Worm (Caenorhabditis elegans) whole organism, L4 larva: Measurements from ENCODE around the gene kin-9.

ENCODE experiments used
- F44E2.7 ChIP-seq: fragments of 200-800 bp; sonication (Bioruptor generic); IDR thresholded peaks from 2 replicates; pipeline ENCODE4 v2.1.2; 2022; ENCODE audit warnings: missing genetic modification characterization, missing compliant biosample characterization
- T26A8.4 ChIP-seq: fragments of 200-800 bp; sonication (Bioruptor generic); IDR thresholded peaks from 2 replicates; pipeline ENCODE4 v1.3.6; 2022; ENCODE audit warnings: missing genetic modification characterization, missing compliant biosample characterization
- Y48G9A.11 ChIP-seq: fragments of 200-800 bp; sonication (Bioruptor generic); IDR thresholded peaks from 2 replicates; pipeline ENCODE4 v1.3.6; 2022; ENCODE audit warnings: missing genetic modification reagents, missing genetic modification characterization, missing compliant biosample characterization
- Y75B8A.6 ChIP-seq: fragments of 200-800 bp; sonication (Bioruptor generic); IDR thresholded peaks from 2 replicates; pipeline ENCODE4 v1.3.6; 2022; ENCODE audit warnings: missing genetic modification reagents, missing genetic modification characterization, missing compliant biosample characterization
- ZK546.5 ChIP-seq, 2 experiments: sonication (generic microtip); optimal IDR thresholded peaks; 2 replicates each; lab custom pipeline; 2017; ENCODE audit warnings: missing biosample characterization in 2 of 2, missing genetic modification characterization in 2 of 2
- aha-1 ChIP-seq: fragments of 150-350 bp; peaks from one replicate; lab custom pipeline; 2014; ENCODE audit warnings: missing biosample characterization, missing genetic modification characterization
- ceh-20 ChIP-seq: fragments of 200-800 bp; sonication (Bioruptor generic); IDR thresholded peaks from 2 replicates; pipeline ENCODE4 v1.3.6; 2022; ENCODE audit warnings: missing genetic modification reagents, missing genetic modification characterization, missing compliant biosample characterization
- ceh-28 ChIP-seq: fragments of 150-350 bp; optimal IDR thresholded peaks from 2 replicates; lab custom pipeline; 2014; ENCODE audit warnings: missing biosample characterization, missing genetic modification reagents, missing genetic modification characterization
- ceh-44 ChIP-seq: fragments of 200-800 bp; sonication (Bioruptor generic); IDR thresholded peaks from 2 replicates; pipeline ENCODE4 v1.3.6; 2022; ENCODE audit warnings: missing genetic modification reagents, missing genetic modification characterization, missing compliant biosample characterization
- ceh-82 ChIP-seq: sonication (generic microtip); optimal IDR thresholded peaks from 2 replicates; lab custom pipeline; 2017; ENCODE audit warnings: missing biosample characterization, missing genetic modification characterization
- ces-1 ChIP-seq: fragments of 150-350 bp; sonication (generic microtip); optimal IDR thresholded peaks from 4 replicates; lab custom pipeline; 2014; ENCODE audit warnings: missing biosample characterization, missing genetic modification reagents, missing genetic modification characterization
- cey-2 ChIP-seq: sonication (generic microtip); optimal IDR thresholded peaks from 3 replicates; lab custom pipeline; 2017; ENCODE audit warnings: missing genetic modification characterization, mild to moderate bottlenecking, missing compliant biosample characterization, antibody characterized with exemption, borderline replicate concordance; ENCODE audit not compliant: insufficient read depth
- daf-12 ChIP-seq: fragments of 150-350 bp; optimal IDR thresholded peaks from 2 replicates; lab custom pipeline; 2014; ENCODE audit warnings: missing biosample characterization, missing genetic modification reagents, missing genetic modification characterization
- dmd-6 ChIP-seq: fragments of 200-800 bp; sonication (Bioruptor generic); IDR thresholded peaks from 2 replicates; pipeline ENCODE4 v1.3.6; 2022; ENCODE audit warnings: missing genetic modification reagents, missing genetic modification characterization, missing compliant biosample characterization
- dpl-1 ChIP-seq: fragments of 150-350 bp; optimal IDR thresholded peaks from 2 replicates; lab custom pipeline; 2014; ENCODE audit warnings: missing biosample characterization, missing genetic modification reagents, missing genetic modification characterization
- duxl-1 ChIP-seq: sonication (generic microtip); optimal IDR thresholded peaks from 2 replicates; lab custom pipeline; 2016; ENCODE audit warnings: mild to moderate bottlenecking, missing genetic modification characterization, moderate library complexity, missing compliant biosample characterization; ENCODE audit not compliant: poor library complexity
- egl-27 ChIP-seq: sonication (generic microtip); optimal IDR thresholded peaks from 3 replicates; lab custom pipeline; 2017; ENCODE audit warnings: missing biosample characterization, missing genetic modification reagents, missing genetic modification characterization
- hif-1 ChIP-seq, 2 experiments: sonication (generic microtip); optimal IDR thresholded peaks; 2 replicates each; lab custom pipeline; 2016 to 2017; ENCODE audit warnings: missing compliant biosample characterization in 2 of 2, missing genetic modification characterization in 2 of 2, missing genetic modification reagents in 2 of 2, missing genotype in 2 of 2, mild to moderate bottlenecking in 1 of 2
- hlh-11 ChIP-seq: fragments of 200-800 bp; sonication (Bioruptor generic); optimal IDR thresholded peaks from 2 replicates; lab custom pipeline; 2018; ENCODE audit warnings: mild to moderate bottlenecking, missing genetic modification characterization, missing compliant biosample characterization
- jun-1 ChIP-seq: fragments of 150-350 bp; optimal IDR thresholded peaks from 2 replicates; lab custom pipeline; 2014; ENCODE audit warnings: missing biosample characterization, missing genetic modification reagents, missing genetic modification characterization
- lin-1 ChIP-seq: fragments of 200-800 bp; sonication (Bioruptor generic); IDR thresholded peaks from 2 replicates; pipeline ENCODE4 v1.3.6; 2022; ENCODE audit warnings: missing genetic modification reagents, missing genetic modification characterization, missing compliant biosample characterization
- lin-13 ChIP-seq: fragments of 150-350 bp; optimal IDR thresholded peaks from 2 replicates; lab custom pipeline; 2014; ENCODE audit warnings: missing biosample characterization, missing genetic modification reagents, missing genetic modification characterization
- lin-15B ChIP-seq: fragments of 150-350 bp; sonication (generic microtip); optimal IDR thresholded peaks from 3 replicates; lab custom pipeline; 2014; ENCODE audit warnings: missing biosample characterization, missing genetic modification characterization
- lin-29 ChIP-seq: fragments of 200-800 bp; sonication (Bioruptor generic); IDR thresholded peaks from 2 replicates; pipeline ENCODE4 v1.3.6; 2022; ENCODE audit warnings: missing genetic modification reagents, missing genetic modification characterization, missing compliant biosample characterization
- lin-38 ChIP-seq: fragments of 200-800 bp; sonication (Bioruptor generic); IDR thresholded peaks from 2 replicates; pipeline ENCODE4 v1.3.6; 2022; ENCODE audit warnings: missing genetic modification reagents, missing genetic modification characterization, missing compliant biosample characterization
- lin-39 ChIP-seq: fragments of 150-350 bp; optimal IDR thresholded peaks from 2 replicates; lab custom pipeline; 2014; ENCODE audit warnings: missing biosample characterization, missing genetic modification reagents, missing genetic modification characterization
- lir-3 ChIP-seq: sonication (generic microtip); optimal IDR thresholded peaks from 2 replicates; lab custom pipeline; 2016; ENCODE audit warnings: mild to moderate bottlenecking, missing genetic modification characterization, missing compliant biosample characterization
- lsy-2 ChIP-seq, 2 experiments: fragments of 150-350 bp in 1 of 2; sonication (generic microtip) in 1 of 2; optimal IDR thresholded peaks; 2 replicates each; lab custom pipeline; 2014 to 2017; ENCODE audit warnings: missing biosample characterization in 2 of 2, missing genetic modification characterization in 2 of 2
- madf-9 ChIP-seq: fragments of 200-800 bp; sonication (Bioruptor generic); conservative IDR thresholded peaks from 2 replicates; pipeline ENCODE4 v1.3.6; 2022; ENCODE audit warnings: missing genetic modification reagents, missing genetic modification characterization, missing compliant biosample characterization
- mdl-1 ChIP-seq, 2 experiments: fragments of 150-350 bp in 1 of 2; sonication (generic microtip) in 1 of 2; optimal IDR thresholded peaks; 2 replicates each; lab custom pipeline; 2014 to 2017; ENCODE audit warnings: missing biosample characterization in 2 of 2, missing genetic modification characterization in 2 of 2
- mxl-2 ChIP-seq: fragments of 200-800 bp; sonication (Bioruptor generic); conservative IDR thresholded peaks from 2 replicates; pipeline ENCODE4 v1.3.6; 2022; ENCODE audit warnings: missing genetic modification reagents, missing genetic modification characterization, missing compliant biosample characterization
- nhr-10 ChIP-seq: fragments of 150-350 bp; optimal IDR thresholded peaks from 2 replicates; lab custom pipeline; 2014; ENCODE audit warnings: missing biosample characterization, missing genetic modification characterization
- nhr-237 ChIP-seq: sonication (generic microtip); optimal IDR thresholded peaks from 2 replicates; lab custom pipeline; 2017; ENCODE audit warnings: missing biosample characterization, missing genetic modification characterization
- nhr-41 ChIP-seq: fragments of 200-800 bp; sonication (Bioruptor generic); IDR thresholded peaks from 2 replicates; pipeline ENCODE4 v1.3.6; 2022; ENCODE audit warnings: missing genetic modification reagents, missing genetic modification characterization, missing compliant biosample characterization
- nhr-48 ChIP-seq: sonication (generic microtip); optimal IDR thresholded peaks from 2 replicates; lab custom pipeline; 2016; ENCODE audit warnings: mild to moderate bottlenecking, missing genetic modification characterization, missing compliant biosample characterization
- nhr-6 ChIP-seq: fragments of 150-350 bp; optimal IDR thresholded peaks from 2 replicates; lab custom pipeline; 2014; ENCODE audit warnings: missing biosample characterization, missing genetic modification characterization
- nhr-77 ChIP-seq: fragments of 150-350 bp; optimal IDR thresholded peaks from 2 replicates; lab custom pipeline; 2014; ENCODE audit warnings: missing biosample characterization, missing genetic modification characterization
- pha-4 ChIP-seq, 2 experiments: fragments of 150-350 bp in 1 of 2; fragments of 200-800 bp in 1 of 2; sonication (Bioruptor generic) in 1 of 2; IDR thresholded peaks in 1 of 2; optimal IDR thresholded peaks in 1 of 2; 2 replicates each; pipeline versions ENCODE4 v1.3.6 to Lab custom; 2014 to 2022; ENCODE audit warnings: missing genetic modification characterization in 2 of 2, missing genetic modification reagents in 2 of 2, missing biosample characterization in 1 of 2, missing compliant biosample characterization in 1 of 2
- php-3 ChIP-seq: fragments of 200-800 bp; sonication (Bioruptor generic); IDR thresholded peaks from 2 replicates; pipeline ENCODE4 v1.3.6; 2022; ENCODE audit warnings: missing genetic modification reagents, missing genetic modification characterization, missing compliant biosample characterization
- rbr-2 ChIP-seq: sonication (generic microtip); optimal IDR thresholded peaks from 2 replicates; lab custom pipeline; 2016; ENCODE audit warnings: missing genotype, missing genetic modification characterization, missing compliant biosample characterization
- sdz-12 ChIP-seq: fragments of 200-800 bp; sonication (Bioruptor generic); optimal IDR thresholded peaks from 2 replicates; lab custom pipeline; 2018; ENCODE audit warnings: mild to moderate bottlenecking, missing genetic modification characterization, missing compliant biosample characterization
- set-16 ChIP-seq: fragments of 200-800 bp; sonication (Bioruptor generic); IDR thresholded peaks from 2 replicates; pipeline ENCODE4 v1.3.6; 2022; ENCODE audit warnings: missing genetic modification reagents, missing genetic modification characterization, missing compliant biosample characterization
- skn-1 ChIP-seq: fragments of 150-350 bp; optimal IDR thresholded peaks from 2 replicates; lab custom pipeline; 2014; ENCODE audit warnings: missing biosample characterization, missing genetic modification characterization
- snpc-4 ChIP-seq: fragments of 150-350 bp; optimal IDR thresholded peaks from 2 replicates; lab custom pipeline; 2014; ENCODE audit warnings: missing biosample characterization, missing genetic modification characterization
- spr-1 ChIP-seq: sonication (generic microtip); optimal IDR thresholded peaks from 2 replicates; lab custom pipeline; 2016; ENCODE audit warnings: mild to moderate bottlenecking, missing genetic modification characterization, missing compliant biosample characterization
- unc-130 ChIP-seq: sonication (generic microtip); optimal IDR thresholded peaks from 2 replicates; lab custom pipeline; 2016; ENCODE audit warnings: missing genetic modification reagents, missing genetic modification characterization, missing compliant biosample characterization
- zag-1 ChIP-seq: fragments of 150-350 bp; optimal IDR thresholded peaks from 2 replicates; lab custom pipeline; 2014; ENCODE audit warnings: missing biosample characterization, missing genetic modification characterization
- zfp-2 ChIP-seq: sonication (generic microtip); optimal IDR thresholded peaks from 2 replicates; lab custom pipeline; 2016; ENCODE audit warnings: mild to moderate bottlenecking, missing genetic modification characterization, missing compliant biosample characterization
- zip-11 ChIP-seq: fragments of 200-800 bp; sonication (Bioruptor generic); IDR thresholded peaks from 2 replicates; pipeline ENCODE4 v1.3.6; 2022; ENCODE audit warnings: missing genetic modification characterization, missing compliant biosample characterization
- ztf-11 ChIP-seq: fragments of 150-350 bp; optimal IDR thresholded peaks from 2 replicates; lab custom pipeline; 2014; ENCODE audit warnings: missing biosample characterization, missing genetic modification characterization

The kin-9 gene

ce11 chrX:8386068-8386851 is 46.2 kb upstream of the kin-9 start (continued):
- no peak for TF ChIP-seq ceh-20 (GFP tag; lab: Robert Waterston, UW)
- no peak for TF ChIP-seq ZK546.5 (tag; optimal IDR thresholded peaks at IDR 0.05; lab: Kevin White, UChicago)
- TF ChIP-seq lin-38 (GFP tag; lab: Robert Waterston, UW): peak; percentile 59
- no peak for TF ChIP-seq lin-13 (GFP tag; lab: Kevin White, UChicago)
- TF ChIP-seq lsy-2 (tag; optimal IDR thresholded peaks at IDR 0.05; lab: Kevin White, UChicago): peak in 1 of 2 experiments; percentile 34
- TF ChIP-seq cey-2 (tag; lab: Kevin White, UChicago): no peak
- TF ChIP-seq lin-1: no peak
- TF ChIP-seq nhr-48: no peak
- TF ChIP-seq daf-12 (tag; lab: Kevin White, UChicago): no peak
- peak; percentile 16 for TF ChIP-seq hlh-11 (tag; lab: Kevin White, UChicago)
- no peak for TF ChIP-seq snpc-4 (tag; lab: Kevin White, UChicago)
- no peak for TF ChIP-seq ces-1 (GFP tag; lab: Kevin White, UChicago)
- no peak for TF ChIP-seq nhr-237 (tag; lab: Kevin White, UChicago)
- peak; percentile 2 to 37 for TF ChIP-seq mdl-1 (tag; optimal IDR thresholded peaks at IDR 0.05; lab: Kevin White, UChicago)
- no peak for TF ChIP-seq lin-15B (tag; lab: Kevin White, UChicago)
- peak; percentile 51; the same call in 1 of the 2 replicates for TF ChIP-seq T26A8.4
- no peak for TF ChIP-seq dpl-1 (GFP tag; lab: Kevin White, UChicago)
- no peak for TF ChIP-seq Y75B8A.6
- no peak for TF ChIP-seq set-16 (GFP tag; lab: Robert Waterston, UW)
- no peak for TF ChIP-seq nhr-6 (tag; lab: Kevin White, UChicago)
- no peak for TF ChIP-seq zag-1 (tag; lab: Kevin White, UChicago)
- TF ChIP-seq lin-29 (GFP tag; lab: Robert Waterston, UW): no peak
- TF ChIP-seq madf-9 (GFP tag; lab: Robert Waterston, UW): peak; percentile 38; the same call in 1 of the 2 replicates
- TF ChIP-seq lin-39 (tag; lab: Kevin White, UChicago): no peak
- TF ChIP-seq lir-3 (tag; lab: Kevin White, UChicago): no peak
- TF ChIP-seq ztf-11 (tag; lab: Kevin White, UChicago): no peak
- no peak for TF ChIP-seq F44E2.7 (GFP tag; lab: Robert Waterston, UW)
- peak; percentile 60 for TF ChIP-seq Y48G9A.11 (GFP tag; lab: Robert Waterston, UW)
- no peak for TF ChIP-seq zip-11 (GFP tag; lab: Robert Waterston, UW)
- TF ChIP-seq sdz-12: no peak
- peak; percentile 54; the same call in 1 of the 2 replicates for TF ChIP-seq ceh-44
- TF ChIP-seq aha-1: peak; percentile 72
- TF ChIP-seq duxl-1: peak; percentile 50
- TF ChIP-seq rbr-2 (tag; lab: Kevin White, UChicago): peak; percentile 66
- no peak for TF ChIP-seq skn-1
- no peak for TF ChIP-seq zfp-2 (tag; lab: Kevin White, UChicago)
- TF ChIP-seq dmd-6: peak; percentile 53
- no peak for TF ChIP-seq ceh-28
- no peak for TF ChIP-seq ceh-82 (tag; lab: Kevin White, UChicago)
- no peak for TF ChIP-seq egl-27
- peak; percentile 12 for TF ChIP-seq spr-1 (tag; lab: Kevin White, UChicago)
- TF ChIP-seq pha-4 (GFP tag; IDR thresholded peaks at IDR 0.05; lab: Robert Waterston, UW): peak; percentile 71; the same call in 1 of the 2 replicates
- no peak for TF ChIP-seq pha-4 (tag; optimal IDR thresholded peaks at IDR 0.05; lab: Kevin White, UChicago)
- TF ChIP-seq nhr-41: no peak
- 0 out of 2 replicates have a peak, but pooled peaks have one; percentile 43 for TF ChIP-seq php-3 (GFP tag; lab: Robert Waterston, UW)
- peak in 1 of 2 experiments; percentile 6 for TF ChIP-seq hif-1 (tag; optimal IDR thresholded peaks at IDR 0.05; lab: Kevin White, UChicago)
- no peak for TF ChIP-seq jun-1 (tag; lab: Kevin White, UChicago)
- TF ChIP-seq mxl-2 (GFP tag; lab: Robert Waterston, UW): no peak; the same call in 1 of the 2 replicates
- peak; percentile 39 for TF ChIP-seq nhr-77
- TF ChIP-seq unc-130 (GFP tag; lab: Kevin White, UChicago): no peak
- TF ChIP-seq nhr-10: no peak
